Worm (Caenorhabditis elegans) whole organism, young adult: Measurements from ENCODE around the gene F29F11.20.

Source experiments
- B0336.3 ChIP-seq: fragments of 200-800 bp; sonication (Bioruptor generic); IDR thresholded peaks from 2 replicates; pipeline ENCODE4 v1.3.6; 2022; ENCODE audit warnings: missing genetic modification characterization, missing compliant biosample characterization
- F22D6.2 ChIP-seq: sonication (generic microtip); optimal IDR thresholded peaks from 2 replicates; lab custom pipeline; 2016; ENCODE audit warnings: mild to moderate bottlenecking, missing genetic modification characterization, missing compliant biosample characterization
- F33H1.4 ChIP-seq: fragments of 200-800 bp; sonication (Bioruptor generic); IDR thresholded peaks from 2 replicates; pipeline ENCODE4 v1.3.6; 2022; ENCODE audit warnings: missing genetic modification reagents, missing genetic modification characterization, missing compliant biosample characterization
- F39B2.1 ChIP-seq: fragments of 200-800 bp; sonication (Bioruptor generic); IDR thresholded peaks from 2 replicates; pipeline ENCODE4 v1.3.6; 2022; ENCODE audit warnings: missing genetic modification reagents, missing genetic modification characterization, missing compliant biosample characterization
- F57C9.4 ChIP-seq: sonication (generic microtip); optimal IDR thresholded peaks from 2 replicates; lab custom pipeline; 2017; ENCODE audit warnings: mild to moderate bottlenecking, missing genetic modification characterization, missing compliant biosample characterization
- Y53F4B.3 ChIP-seq: fragments of 200-800 bp; sonication (Bioruptor generic); IDR thresholded peaks from 2 replicates; pipeline ENCODE4 v1.3.6; 2022; ENCODE audit warnings: missing genetic modification reagents, missing genetic modification characterization, missing compliant biosample characterization
- Y95B8A.8 ChIP-seq: fragments of 200-800 bp; sonication (Bioruptor generic); IDR thresholded peaks from 2 replicates; pipeline ENCODE4 v1.3.6; 2022; ENCODE audit warnings: missing genetic modification reagents, missing genetic modification characterization, missing compliant biosample characterization
- aptf-3 ChIP-seq: fragments of 200-800 bp; sonication (Bioruptor generic); IDR thresholded peaks from 2 replicates; pipeline ENCODE4 v1.3.6; 2022; ENCODE audit warnings: missing genetic modification characterization, missing compliant biosample characterization
- attf-5 ChIP-seq: fragments of 200-800 bp; sonication (Bioruptor generic); optimal IDR thresholded peaks from 2 replicates; lab custom pipeline; 2018; ENCODE audit warnings: mild to moderate bottlenecking, missing genetic modification characterization, missing compliant biosample characterization
- attf-6 ChIP-seq: fragments of 200-800 bp; sonication (Bioruptor generic); IDR thresholded peaks from 2 replicates; pipeline ENCODE4 v1.3.6; 2022; ENCODE audit warnings: missing genetic modification reagents, missing genetic modification characterization, missing compliant biosample characterization
- cebp-2 ChIP-seq: fragments of 200-800 bp; sonication (Bioruptor generic); IDR thresholded peaks from 2 replicates; pipeline ENCODE4 v1.3.6; 2022; ENCODE audit warnings: missing genetic modification characterization, missing compliant biosample characterization
- ceh-40 ChIP-seq: fragments of 200-800 bp; sonication (Bioruptor generic); IDR thresholded peaks from 2 replicates; pipeline ENCODE4 v1.3.6; 2022; ENCODE audit warnings: missing genetic modification characterization, missing compliant biosample characterization
- ceh-91 ChIP-seq: fragments of 200-800 bp; sonication (Bioruptor generic); IDR thresholded peaks from 2 replicates; pipeline ENCODE4 v1.3.6; 2022; ENCODE audit warnings: missing genetic modification reagents, missing genetic modification characterization, missing compliant biosample characterization
- dox-1 ChIP-seq: fragments of 200-800 bp; sonication (Bioruptor generic); IDR thresholded peaks from 2 replicates; pipeline ENCODE4 v1.3.6; 2022; ENCODE audit warnings: missing genetic modification reagents, missing genetic modification characterization, missing compliant biosample characterization
- egl-44 ChIP-seq: fragments of 200-800 bp; sonication (Bioruptor generic); IDR thresholded peaks from 2 replicates; pipeline ENCODE4 v1.3.6; 2022; ENCODE audit warnings: missing genetic modification reagents, missing genetic modification characterization, missing compliant biosample characterization
- ets-4 ChIP-seq: fragments of 200-800 bp; sonication (Bioruptor generic); optimal IDR thresholded peaks from 2 replicates; lab custom pipeline; 2018; ENCODE audit warnings: mild to moderate bottlenecking, missing genetic modification characterization, missing compliant biosample characterization
- hlh-26 ChIP-seq: fragments of 200-800 bp; sonication (Bioruptor generic); conservative IDR thresholded peaks from 2 replicates; pipeline ENCODE4 v1.3.6; 2022; ENCODE audit warnings: missing genetic modification reagents, missing genetic modification characterization, missing compliant biosample characterization
- hmg-1.2 ChIP-seq: fragments of 200-800 bp; sonication (Bioruptor generic); IDR thresholded peaks from 2 replicates; pipeline ENCODE4 v1.3.6; 2022; ENCODE audit warnings: missing genetic modification reagents, missing genetic modification characterization, missing compliant biosample characterization
- hsf-1 ChIP-seq: fragments of 200-800 bp; sonication (Bioruptor generic); IDR thresholded peaks from 2 replicates; pipeline ENCODE4 v1.3.6; 2022; ENCODE audit warnings: missing genetic modification reagents, missing genetic modification characterization, missing compliant biosample characterization
- let-526 ChIP-seq: fragments of 200-800 bp; sonication (Bioruptor generic); IDR thresholded peaks from 2 replicates; pipeline ENCODE4 v1.3.6; 2022; ENCODE audit warnings: missing genetic modification reagents, missing genetic modification characterization, missing compliant biosample characterization
- lin-40 ChIP-seq: sonication (generic microtip); optimal IDR thresholded peaks from 2 replicates; lab custom pipeline; 2016; ENCODE audit warnings: missing genetic modification characterization, mild to moderate bottlenecking, missing compliant biosample characterization, missing genotype, missing genetic modification reagents
- lir-1 ChIP-seq: fragments of 200-800 bp; sonication (Bioruptor generic); conservative IDR thresholded peaks from 2 replicates; pipeline ENCODE4 v1.3.6; 2022; ENCODE audit warnings: missing genetic modification reagents, missing genetic modification characterization, missing compliant biosample characterization
- lsl-1 ChIP-seq: fragments of 200-800 bp; sonication (Bioruptor generic); optimal IDR thresholded peaks from 2 replicates; lab custom pipeline; 2018; ENCODE audit warnings: mild to moderate bottlenecking, missing genetic modification characterization, moderate library complexity, missing compliant biosample characterization
- madf-10 ChIP-seq: sonication (generic microtip); optimal IDR thresholded peaks from 2 replicates; lab custom pipeline; 2016; ENCODE audit warnings: mild to moderate bottlenecking, missing genetic modification characterization, missing compliant biosample characterization
- madf-6 ChIP-seq: fragments of 200-800 bp; sonication (Bioruptor generic); IDR thresholded peaks from 2 replicates; pipeline ENCODE4 v1.3.6; 2022; ENCODE audit warnings: missing genetic modification reagents, missing genetic modification characterization, missing compliant biosample characterization
- mes-4 ChIP-seq: sonication (generic microtip); optimal IDR thresholded peaks from 2 replicates; lab custom pipeline; 2016; ENCODE audit warnings: missing genotype, missing genetic modification characterization, missing compliant biosample characterization
- mxl-1 ChIP-seq: sonication (generic microtip); optimal IDR thresholded peaks from 2 replicates; lab custom pipeline; 2016; ENCODE audit warnings: missing genetic modification characterization, missing compliant biosample characterization
- nfya-2 ChIP-seq: fragments of 200-800 bp; sonication (Bioruptor generic); IDR thresholded peaks from 2 replicates; pipeline ENCODE4 v1.3.6; 2022; ENCODE audit warnings: missing genetic modification reagents, missing genetic modification characterization, missing compliant biosample characterization
- nfyb-1 ChIP-seq: fragments of 200-800 bp; sonication (Bioruptor generic); IDR thresholded peaks from 2 replicates; pipeline ENCODE4 v1.3.6; 2022; ENCODE audit warnings: missing genetic modification reagents, missing genetic modification characterization, missing compliant biosample characterization
- snpc-1.3 ChIP-seq: sonication (generic microtip); optimal IDR thresholded peaks from 2 replicates; lab custom pipeline; 2017; ENCODE audit warnings: missing genetic modification characterization, mild to moderate bottlenecking, missing compliant biosample characterization, antibody characterized with exemption, moderate library complexity, missing genotype, missing genetic modification reagents; ENCODE audit not compliant: insufficient read depth
- somi-1 ChIP-seq: fragments of 200-800 bp; sonication (Bioruptor generic); optimal IDR thresholded peaks from 2 replicates; lab custom pipeline; 2018; ENCODE audit warnings: mild to moderate bottlenecking, missing genetic modification characterization, missing compliant biosample characterization
- tlf-1 ChIP-seq: fragments of 200-800 bp; sonication (Bioruptor generic); optimal IDR thresholded peaks from 2 replicates; lab custom pipeline; 2018; ENCODE audit warnings: mild to moderate bottlenecking, missing genetic modification characterization, missing compliant biosample characterization
- unc-130 ChIP-seq: sonication (generic microtip); optimal IDR thresholded peaks from 2 replicates; lab custom pipeline; 2016; ENCODE audit warnings: missing genetic modification reagents, missing genetic modification characterization, missing compliant biosample characterization
- unc-62 ChIP-seq: fragments of 150-350 bp; optimal IDR thresholded peaks from 2 replicates; lab custom pipeline; 2014; ENCODE audit warnings: missing biosample characterization, missing genetic modification reagents, missing genetic modification characterization
- ztf-18 ChIP-seq: sonication (generic microtip); optimal IDR thresholded peaks from 2 replicates; lab custom pipeline; 2016; ENCODE audit warnings: missing genotype, mild to moderate bottlenecking, missing genetic modification characterization, missing compliant biosample characterization
- ztf-6 ChIP-seq: fragments of 200-800 bp; sonication (Bioruptor generic); IDR thresholded peaks from 2 replicates; pipeline ENCODE4 v1.3.6; 2022; ENCODE audit warnings: missing genetic modification reagents, missing genetic modification characterization, missing compliant biosample characterization

F29F11.20 gene

ce11 chrV:10715158-10716152 lies 27.8 kb downstream of the F29F11.20 start (continued):
- no peak for TF ChIP-seq Y53F4B.3 (GFP tag; lab: Robert Waterston, UW)
- TF ChIP-seq nfya-2 (GFP tag; lab: Robert Waterston, UW): no peak
- TF ChIP-seq hmg-1.2 (GFP tag; lab: Robert Waterston, UW): peak; percentile 62
- no peak for TF ChIP-seq F57C9.4 (tag; lab: Kevin White, UChicago)
- no peak for TF ChIP-seq snpc-1.3
- peak; percentile 91 for TF ChIP-seq nfyb-1 (GFP tag; lab: Robert Waterston, UW)
- peak; percentile 81 for TF ChIP-seq let-526
- 0 out of 2 replicates have a peak, but pooled peaks have one; percentile 38 for TF ChIP-seq hsf-1 (GFP tag; lab: Robert Waterston, UW)
- TF ChIP-seq F22D6.2 (tag; lab: Kevin White, UChicago): peak; percentile 56
- TF ChIP-seq somi-1: peak; percentile 96
- peak; percentile 78 for TF ChIP-seq lin-40 (tag; lab: Kevin White, UChicago)
- TF ChIP-seq unc-130 (GFP tag; lab: Kevin White, UChicago): no peak
- no peak for TF ChIP-seq lsl-1
- no peak for TF ChIP-seq ets-4 (GFP tag; lab: Kevin White, UChicago)
- no peak for TF ChIP-seq F33H1.4 (GFP tag; lab: Robert Waterston, UW)
- TF ChIP-seq mes-4: no peak
- TF ChIP-seq Y95B8A.8 (GFP tag; lab: Robert Waterston, UW): peak; percentile 57; the same call in 1 of the 2 replicates
- TF ChIP-seq dox-1: peak; percentile 86
- no peak for TF ChIP-seq attf-6 (GFP tag; lab: Robert Waterston, UW)
- peak; percentile 74; the same call in 1 of the 2 replicates for TF ChIP-seq ztf-6 (GFP tag; lab: Robert Waterston, UW)
- TF ChIP-seq hlh-26 (GFP tag; lab: Robert Waterston, UW): no peak
- peak; percentile 73 for TF ChIP-seq madf-10 (tag; lab: Kevin White, UChicago)
- no peak for TF ChIP-seq cebp-2 (GFP tag; lab: Robert Waterston, UW)
- peak; percentile 62 for TF ChIP-seq lir-1
- TF ChIP-seq mxl-1 (tag; lab: Kevin White, UChicago): peak; percentile 45
- 0 out of 2 replicates have a peak, but pooled peaks have one; percentile 23 for TF ChIP-seq madf-6 (GFP tag; lab: Robert Waterston, UW)
- peak; percentile 68 for TF ChIP-seq unc-62 (GFP tag; lab: Kevin White, UChicago)
- TF ChIP-seq aptf-3 (GFP tag; lab: Robert Waterston, UW): no peak
- no peak for TF ChIP-seq ceh-91
- TF ChIP-seq ceh-40 (GFP tag; lab: Robert Waterston, UW): no peak
- no peak for TF ChIP-seq F39B2.1
- TF ChIP-seq attf-5 (GFP tag; lab: Kevin White, UChicago): peak; percentile 78
- peak; percentile 29 for TF ChIP-seq tlf-1 (GFP tag; lab: Kevin White, UChicago)
- TF ChIP-seq egl-44 (GFP tag; lab: Robert Waterston, UW): peak; percentile 74; the same call in 1 of the 2 replicates
- TF ChIP-seq B0336.3 (GFP tag; lab: Robert Waterston, UW): peak; percentile 92
- peak; percentile 12 for TF ChIP-seq ztf-18 (tag; lab: Kevin White, UChicago)
- TF ChIP-seq, all 124 proteins: peak for 57
